Fruit fly (Drosophila melanogaster): ENCODE data around the gene CG6908.

CG6908 gene

DNA sequence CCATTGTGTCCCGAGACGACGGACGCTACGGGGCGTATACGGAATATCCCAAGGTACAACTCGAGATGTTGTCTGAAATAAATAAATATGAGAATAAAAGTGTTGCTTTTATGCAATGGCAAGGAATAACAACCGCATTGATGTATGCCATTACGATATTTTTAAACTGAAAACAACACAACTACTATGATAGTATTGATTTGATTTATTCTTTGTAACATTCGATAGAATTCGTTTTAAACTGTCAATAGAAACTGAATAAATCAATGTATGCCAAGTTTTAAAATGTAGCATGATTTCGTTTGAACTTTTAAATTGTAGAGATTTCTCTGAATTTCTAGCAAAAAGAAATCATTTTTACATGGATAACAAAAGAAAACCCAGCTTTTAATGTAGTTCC lies 6.4 kb upstream of the CG6908 start, which contains the start of gene CG14717:
TSS of gene CG14717 (plus strand) at position 301 of the 400 bp plus-strand sequence.
- TF ChIP-seq NC2α (GFP tag; optimal IDR thresholded peaks at IDR 0.05) (no peak), corto (GFP tag; optimal IDR thresholded peaks at IDR 0.05) (no peak)

DNA sequence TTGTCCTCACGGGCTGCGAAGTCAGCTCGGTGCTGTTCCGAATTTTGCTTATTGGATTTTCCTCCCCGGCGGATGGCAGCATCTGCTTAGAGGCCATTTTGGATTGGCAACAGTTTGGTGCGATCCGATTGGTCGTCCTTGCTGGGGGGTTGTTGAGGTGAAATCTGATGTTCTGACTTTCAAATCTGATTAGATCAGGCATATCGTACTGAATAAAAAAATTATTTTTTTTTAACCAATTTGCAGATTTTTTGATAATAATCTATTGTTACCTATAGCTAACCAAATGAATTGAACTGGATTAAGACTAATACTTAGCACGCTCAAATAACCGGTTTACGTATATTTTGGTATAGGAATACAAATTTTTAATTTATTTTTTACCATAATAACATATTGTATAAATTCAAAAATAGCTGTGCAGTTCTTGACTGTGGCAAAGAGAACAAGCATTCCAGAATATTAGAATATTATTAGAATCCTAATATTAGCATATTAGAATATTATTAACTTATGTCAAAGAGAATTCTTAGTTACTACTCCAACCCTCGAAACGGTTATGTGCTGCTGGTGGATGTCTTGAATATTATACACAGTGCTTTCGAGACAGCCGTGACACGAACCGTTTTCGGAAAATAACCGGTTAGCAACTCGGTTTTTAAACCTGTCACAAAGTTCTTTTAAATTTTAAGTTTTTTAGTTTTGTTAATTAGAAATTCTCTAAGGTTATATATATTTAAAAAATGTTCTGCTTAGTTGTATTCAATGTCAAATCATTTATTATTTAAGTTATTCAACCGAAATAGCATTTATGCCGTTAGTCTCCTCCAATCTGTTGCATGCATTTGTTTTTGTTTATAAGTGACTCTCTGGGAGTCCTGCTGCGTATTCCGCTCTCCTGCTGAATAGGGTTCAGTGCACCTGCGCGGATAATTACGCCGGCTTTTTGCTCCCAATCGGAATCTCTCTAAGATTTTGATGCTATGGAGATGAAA lies 4.8 kb upstream of the CG6908 start, which contains the start of gene Fer3:
TSS of gene Fer3 (minus strand) at position 1 of the 995 bp plus-strand sequence.
- peak; percentile 77 for TF ChIP-seq pita (GFP tag; optimal IDR thresholded peaks at IDR 0.05)
- no peak for TF ChIP-seq CG17186 (GFP tag; optimal IDR thresholded peaks at IDR 0.05)
- TF ChIP-seq CG17328 (GFP tag; IDR thresholded peaks at IDR 0.05), result no peak
- no peak for TF ChIP-seq Xrp1 (GFP tag; IDR thresholded peaks at IDR 0.05)
- no peak for TF ChIP-seq gfzf (GFP tag; optimal IDR thresholded peaks at IDR 0.05)
- no peak for TF ChIP-seq Ets97D (GFP tag; optimal IDR thresholded peaks at IDR 0.05)
- TF ChIP-seq ems (GFP tag; optimal IDR thresholded peaks at IDR 0.05), result no peak
- TF ChIP-seq cg (GFP tag; optimal IDR thresholded peaks at IDR 0.05), result no peak
- TF ChIP-seq PHDP (tag; optimal IDR thresholded peaks at IDR 0.05), result no peak
- TF ChIP-seq row (GFP tag; IDR thresholded peaks at IDR 0.05), result peak; percentile 22; the same call in 1 of the 3 replicates
- TF ChIP-seq CG16863 (GFP tag; optimal IDR thresholded peaks at IDR 0.05), result no peak
- TF ChIP-seq Ssrp (tag; optimal IDR thresholded peaks at IDR 0.05), result no peak
- TF ChIP-seq CG15514 (GFP tag; optimal IDR thresholded peaks at IDR 0.05), result peak; percentile 13
- no peak for TF ChIP-seq tup (GFP tag; optimal IDR thresholded peaks at IDR 0.05)
- no peak for TF ChIP-seq CG14050 (GFP tag; IDR thresholded peaks at IDR 0.05)
- no peak for TF ChIP-seq gsb (GFP tag; IDR thresholded peaks at IDR 0.05)
- TF ChIP-seq CG12104 (GFP tag; optimal IDR thresholded peaks at IDR 0.05), result no peak
- no peak for TF ChIP-seq CG2202 (tag; optimal IDR thresholded peaks at IDR 0.05)
- TF ChIP-seq CG7357 (GFP tag; IDR thresholded peaks at IDR 0.05), result no peak
- TF ChIP-seq CG32532 (GFP tag; IDR thresholded peaks at IDR 0.05), result no peak
- TF ChIP-seq lbe (GFP tag; optimal IDR thresholded peaks at IDR 0.05), result no peak
- no peak for TF ChIP-seq ac (GFP tag; optimal IDR thresholded peaks at IDR 0.05)
- no peak for TF ChIP-seq onecut (GFP tag; IDR thresholded peaks at IDR 0.05)
- TF ChIP-seq hbn (GFP tag; IDR thresholded peaks at IDR 0.05; ENCODE audit: partially characterized antibody), result no peak
- TF ChIP-seq CG3163 (GFP tag; optimal IDR thresholded peaks at IDR 0.05), result peak; percentile 90
- no peak for TF ChIP-seq kni (GFP tag; optimal IDR thresholded peaks at IDR 0.05)
- no peak for TF ChIP-seq gem (tag; optimal IDR thresholded peaks at IDR 0.05)
- TF ChIP-seq stwl (tag; optimal IDR thresholded peaks at IDR 0.05), result no peak
- TF ChIP-seq CG10209 (GFP tag; optimal IDR thresholded peaks at IDR 0.05), result no peak
- TF ChIP-seq CG3995 (GFP tag; optimal IDR thresholded peaks at IDR 0.05), result no peak
- TF ChIP-seq Kr (GFP tag; optimal IDR thresholded peaks at IDR 0.05), result no peak
- no peak for TF ChIP-seq CG8944 (GFP tag; optimal IDR thresholded peaks at IDR 0.05)
- TF ChIP-seq CG5953 (GFP tag; IDR thresholded peaks at IDR 0.05), result no peak
- no peak for TF ChIP-seq CG12155 (GFP tag; optimal IDR thresholded peaks at IDR 0.05)
- no peak for TF ChIP-seq CG9932 (GFP tag; IDR thresholded peaks at IDR 0.05)
- no peak for TF ChIP-seq nau (GFP tag; optimal IDR thresholded peaks at IDR 0.05)
- TF ChIP-seq Abd-B (GFP tag; optimal IDR thresholded peaks at IDR 0.05), result no peak
- peak; percentile 12 for TF ChIP-seq CG8924 (tag; optimal IDR thresholded peaks at IDR 0.05)
- TF ChIP-seq Doc2 (GFP tag; IDR thresholded peaks at IDR 0.05), result no peak
- TF ChIP-seq CG17359 (tag; optimal IDR thresholded peaks at IDR 0.05), result no peak
- peak in 1 of 2 experiments; percentile 21 for TF ChIP-seq Trl (optimal IDR thresholded peaks at IDR 0.05)
- TF ChIP-seq Trl (GFP tag; optimal IDR thresholded peaks at IDR 0.05), result no peak
- TF ChIP-seq Myb (GFP tag; optimal IDR thresholded peaks at IDR 0.05), result no peak
- no peak for TF ChIP-seq Max (GFP tag; optimal IDR thresholded peaks at IDR 0.05)
- peak; percentile 38; the same call in 1 of the 2 replicates for TF ChIP-seq Atf6 (GFP tag; IDR thresholded peaks at IDR 0.05)
- TF ChIP-seq Tbp (GFP tag; optimal IDR thresholded peaks at IDR 0.05), result no peak
